Fruit fly (Drosophila melanogaster) whole organism, embryonic: ENCODE measurements around the gene CG44037.

Experiments used
- Asciz ChIP-seq: fragments of 200-800 bp; sonication (Bioruptor generic); optimal IDR thresholded peaks from 2 replicates; lab custom pipeline; 2017; ENCODE audit warnings: missing biosample characterization, mild to moderate bottlenecking, missing genetic modification characterization, missing genetic modification reagents
- CG12104 ChIP-seq: fragments of 200-800 bp; sonication (Bioruptor generic); optimal IDR thresholded peaks from 3 replicates; lab custom pipeline; 2016; ENCODE audit warnings: missing biosample characterization, missing genetic modification characterization
- CG12219 ChIP-seq: fragments of 200-800 bp; sonication (Bioruptor generic); optimal IDR thresholded peaks from 3 replicates; lab custom pipeline; 2018; ENCODE audit warnings: missing biosample characterization, mild to moderate bottlenecking, missing genetic modification characterization
- CG14860 ChIP-seq: fragments of 200-800 bp; sonication (Bioruptor generic); IDR thresholded peaks from 3 replicates; pipeline ENCODE4 v1.3.6; 2022; ENCODE audit warnings: missing biosample characterization, missing genetic modification characterization; ENCODE audit not compliant: partially characterized antibody
- CG16813 ChIP-seq: fragments of 200-800 bp; sonication (Bioruptor generic); IDR thresholded peaks from 3 replicates; pipeline ENCODE4 v1.3.6; 2022; ENCODE audit warnings: missing biosample characterization, missing genetic modification characterization; ENCODE audit not compliant: partially characterized antibody
- CG18599 ChIP-seq: fragments of 200-800 bp; sonication (Bioruptor generic); optimal IDR thresholded peaks from 3 replicates; lab custom pipeline; 2017; ENCODE audit warnings: missing biosample characterization, missing genetic modification characterization, mild to moderate bottlenecking, moderate library complexity, missing genetic modification reagents
- CG32532 ChIP-seq: fragments of 200-800 bp; sonication (Bioruptor generic); IDR thresholded peaks from 2 replicates; pipeline ENCODE4 v1.3.6; 2022; ENCODE audit warnings: missing biosample characterization, missing genetic modification characterization
- CG3281 ChIP-seq: fragments of 200-800 bp; sonication (Bioruptor generic); optimal IDR thresholded peaks from 3 replicates; lab custom pipeline; 2017; ENCODE audit warnings: missing biosample characterization, mild to moderate bottlenecking, missing genetic modification characterization
- CG43689 ChIP-seq: fragments of 200-800 bp; sonication (Bioruptor generic); IDR thresholded peaks from 2 replicates; pipeline ENCODE4 v1.3.6; 2022; ENCODE audit warnings: missing biosample characterization, missing genetic modification characterization
- CG5180 ChIP-seq: fragments of 200-800 bp; sonication (Bioruptor generic); optimal IDR thresholded peaks from 3 replicates; lab custom pipeline; 2017; ENCODE audit warnings: missing biosample characterization, missing genetic modification characterization, mild to moderate bottlenecking, moderate library complexity, missing genetic modification reagents
- CG6683 ChIP-seq: fragments of 200-800 bp; sonication (Bioruptor generic); optimal IDR thresholded peaks from 2 replicates; lab custom pipeline; 2017; ENCODE audit warnings: missing biosample characterization, mild to moderate bottlenecking, missing genetic modification characterization, missing genetic modification reagents
- CG6791 ChIP-seq: fragments of 200-800 bp; sonication (Bioruptor generic); IDR thresholded peaks from 3 replicates; pipeline ENCODE4 v1.3.6; 2022; ENCODE audit warnings: missing biosample characterization, missing genetic modification characterization; ENCODE audit not compliant: partially characterized antibody
- CG7556 ChIP-seq: fragments of 200-800 bp; sonication (Bioruptor generic); optimal IDR thresholded peaks from 2 replicates; lab custom pipeline; 2017; ENCODE audit warnings: missing biosample characterization, mild to moderate bottlenecking, missing genetic modification characterization
- CG8924 ChIP-seq: fragments of 200-800 bp; optimal IDR thresholded peaks from 3 replicates; lab custom pipeline; 2019; ENCODE audit warnings: missing biosample characterization, mild to moderate bottlenecking, missing genetic modification characterization, moderate library complexity
- Chrac-16 ChIP-seq: fragments of 200-800 bp; sonication (Bioruptor generic); optimal IDR thresholded peaks from 3 replicates; lab custom pipeline; 2016; ENCODE audit warnings: missing biosample characterization, missing genetic modification characterization
- D19B ChIP-seq: fragments of 200-800 bp; sonication (Bioruptor generic); optimal IDR thresholded peaks from 2 replicates; lab custom pipeline; 2017; ENCODE audit warnings: missing biosample characterization, mild to moderate bottlenecking, missing genetic modification characterization
- Dip2 ChIP-seq: fragments of 200-800 bp; sonication (Bioruptor generic); IDR thresholded peaks from 2 replicates; pipeline ENCODE4 v1.3.6; 2022; ENCODE audit warnings: missing biosample characterization, missing genetic modification characterization
- Dll ChIP-seq: fragments of 200-800 bp; sonication (Bioruptor generic); IDR thresholded peaks from 4 replicates; pipeline ENCODE4 v1.3.6; 2022; ENCODE audit warnings: missing biosample characterization, missing genetic modification characterization; ENCODE audit not compliant: partially characterized antibody
- Doc3 ChIP-seq: fragments of 200-800 bp; sonication (Bioruptor generic); IDR thresholded peaks from 3 replicates; pipeline ENCODE4 v1.3.6; 2022; ENCODE audit warnings: missing biosample characterization, missing genetic modification characterization; ENCODE audit not compliant: partially characterized antibody
- Dp ChIP-seq: fragments of 200-800 bp; sonication (Bioruptor generic); optimal IDR thresholded peaks from 2 replicates; lab custom pipeline; 2018; ENCODE audit warnings: missing biosample characterization, mild to moderate bottlenecking, missing genetic modification characterization, moderate library complexity
- Eip74EF ChIP-seq, 2 experiments: fragments of 200-800 bp in 1 of 2; fragments of >200 bp in 1 of 2; sonication (Bioruptor generic) in 1 of 2; optimal IDR thresholded peaks; 2 replicates each; lab custom pipeline; 2017 to 2019; ENCODE audit warnings: missing biosample characterization in 2 of 2, missing genetic modification characterization in 2 of 2, mild to moderate bottlenecking in 1 of 2, moderate library complexity in 1 of 2
- Fer2 ChIP-seq: fragments of 200-800 bp; sonication (Bioruptor generic); optimal IDR thresholded peaks from 2 replicates; lab custom pipeline; 2018; ENCODE audit warnings: missing biosample characterization, mild to moderate bottlenecking, missing genetic modification characterization, moderate library complexity
- Hr51 ChIP-seq, 2 experiments: fragments of 200-800 bp; sonication (Bioruptor generic); optimal IDR thresholded peaks; 2 replicates in 1 of 2; 3 replicates in 1 of 2; lab custom pipeline; 2016 to 2018; ENCODE audit warnings: missing biosample characterization in 2 of 2, missing genetic modification characterization in 2 of 2, mild to moderate bottlenecking in 1 of 2, moderate library complexity in 1 of 2
- Kr ChIP-seq: fragments of 200-800 bp; sonication (Bioruptor generic); optimal IDR thresholded peaks from 2 replicates; lab custom pipeline; 2017; ENCODE audit warnings: missing biosample characterization, mild to moderate bottlenecking, missing genetic modification characterization
- MBD-R2 ChIP-seq: fragments of 200-800 bp; sonication (Bioruptor generic); IDR thresholded peaks from 2 replicates; pipeline ENCODE4 v1.3.6; 2022; ENCODE audit warnings: missing biosample characterization, missing genetic modification characterization
- Mes4 ChIP-seq: fragments of 200-800 bp; sonication (Bioruptor generic); optimal IDR thresholded peaks from 2 replicates; lab custom pipeline; 2016; ENCODE audit warnings: missing biosample characterization, missing genetic modification characterization
- Myb ChIP-seq: fragments of 200-800 bp; sonication (Bioruptor generic); optimal IDR thresholded peaks from 2 replicates; lab custom pipeline; 2016; ENCODE audit warnings: missing biosample characterization, missing genetic modification characterization
- Opbp ChIP-seq: fragments of 200-800 bp; sonication (Bioruptor generic); IDR thresholded peaks from 3 replicates; pipeline ENCODE4 v1.3.6; 2022; ENCODE audit warnings: missing biosample characterization, missing genetic modification characterization; ENCODE audit not compliant: partially characterized antibody
- Scr ChIP-seq: fragments of 200-800 bp; sonication (Bioruptor generic); IDR thresholded peaks from 2 replicates; pipeline ENCODE4 v1.3.6; 2022; ENCODE audit warnings: missing biosample characterization, missing genetic modification characterization; ENCODE audit not compliant: partially characterized antibody
- caup ChIP-seq: fragments of 200-800 bp; sonication (Bioruptor generic); optimal IDR thresholded peaks from 3 replicates; lab custom pipeline; 2017; ENCODE audit warnings: missing biosample characterization, mild to moderate bottlenecking, missing genetic modification characterization, moderate library complexity; ENCODE audit not compliant: severe bottlenecking
- chn ChIP-seq: fragments of 200-800 bp; sonication (Bioruptor generic); optimal IDR thresholded peaks from 2 replicates; lab custom pipeline; 2016; ENCODE audit warnings: missing biosample characterization, missing genetic modification characterization
- corto ChIP-seq: fragments of 200-800 bp; sonication (Bioruptor generic); optimal IDR thresholded peaks from 2 replicates; lab custom pipeline; 2016; ENCODE audit warnings: missing biosample characterization, mild to moderate bottlenecking, missing genetic modification characterization, moderate library complexity
- cwo ChIP-seq: fragments of 200-800 bp; sonication (Bioruptor generic); optimal IDR thresholded peaks from 3 replicates; lab custom pipeline; 2017; ENCODE audit warnings: missing biosample characterization, missing genetic modification characterization, mild to moderate bottlenecking, moderate library complexity, missing genetic modification reagents
- esg ChIP-seq: fragments of 200-800 bp; sonication (Bioruptor generic); conservative IDR thresholded peaks from 2 replicates; pipeline ENCODE4 v1.3.6; 2022; ENCODE audit warnings: missing biosample characterization, missing genetic modification characterization
- ftz-f1 ChIP-seq: fragments of 200-800 bp; sonication (Bioruptor generic); optimal IDR thresholded peaks from 2 replicates; lab custom pipeline; 2016; ENCODE audit warnings: missing biosample characterization, missing genetic modification characterization
- fu2 ChIP-seq: fragments of 200-800 bp; sonication (Bioruptor generic); optimal IDR thresholded peaks from 2 replicates; lab custom pipeline; 2016; ENCODE audit warnings: missing biosample characterization, missing genetic modification characterization
- hkb ChIP-seq, 2 experiments: fragments of 200-800 bp in 1 of 2; fragments of >200 bp in 1 of 2; sonication (Bioruptor generic) in 1 of 2; IDR thresholded peaks in 1 of 2; optimal IDR thresholded peaks in 1 of 2; 2 replicates each; pipeline versions ENCODE4 v1.3.6 to Lab custom; 2017 to 2022; ENCODE audit warnings: missing biosample characterization in 1 of 2, missing genetic modification characterization in 1 of 2
- lov ChIP-seq, 2 experiments: fragments of 200-800 bp in 1 of 2; fragments of >200 bp in 1 of 2; sonication (Bioruptor generic) in 1 of 2; IDR thresholded peaks in 1 of 2; optimal IDR thresholded peaks in 1 of 2; 2 replicates in 1 of 2; 3 replicates in 1 of 2; pipeline versions ENCODE4 v1.3.6 to Lab custom; 2017 to 2022; ENCODE audit warnings: missing biosample characterization in 1 of 2, missing genetic modification characterization in 1 of 2
- nom ChIP-seq: fragments of 200-800 bp; sonication (Bioruptor generic); optimal IDR thresholded peaks from 2 replicates; lab custom pipeline; 2017; ENCODE audit warnings: missing biosample characterization, missing genetic modification characterization, mild to moderate bottlenecking, moderate library complexity, missing genetic modification reagents
- row ChIP-seq: fragments of 200-800 bp; sonication (Bioruptor generic); IDR thresholded peaks from 3 replicates; pipeline ENCODE4 v1.3.6; 2022; ENCODE audit warnings: missing biosample characterization, missing genetic modification characterization
- sob ChIP-seq: fragments of 200-800 bp; sonication (Bioruptor generic); IDR thresholded peaks from 2 replicates; pipeline ENCODE4 v1.3.6; 2022; ENCODE audit warnings: missing biosample characterization, missing genetic modification characterization
- stwl ChIP-seq: fragments of 200-800 bp; sonication (Bioruptor generic); optimal IDR thresholded peaks from 3 replicates; lab custom pipeline; 2018; ENCODE audit warnings: missing biosample characterization, mild to moderate bottlenecking, missing genetic modification characterization, moderate library complexity
- tin ChIP-seq: fragments of 200-800 bp; sonication (Bioruptor generic); optimal IDR thresholded peaks from 3 replicates; lab custom pipeline; 2016; ENCODE audit warnings: missing biosample characterization, missing genetic modification characterization
- zf30C ChIP-seq: fragments of 200-800 bp; sonication (Bioruptor generic); optimal IDR thresholded peaks from 3 replicates; lab custom pipeline; 2018; ENCODE audit warnings: missing biosample characterization, mild to moderate bottlenecking, missing genetic modification characterization
- zfh2 ChIP-seq: fragments of 200-800 bp; sonication (Bioruptor generic); optimal IDR thresholded peaks from 2 replicates; lab custom pipeline; 2016; ENCODE audit warnings: missing biosample characterization, missing genetic modification characterization

Gene CG44037

dm6 chr3R:12219497-12219896 lies 39.0 kb upstream of the CG44037 start, which contains the start of gene Cog1 (continued):
- TF ChIP-seq CG16813 (peak; percentile 64; the same call in 2 of the 3 replicates), Scr (GFP tag; lab: Robert Waterston, UW) (peak; percentile 78), CG6791 (GFP tag; lab: Robert Waterston, UW) (peak; percentile 71), MBD-R2 (GFP tag; lab: Robert Waterston, UW) (peak; percentile 65; the same call in 1 of the 2 replicates), stwl (tag; lab: Kevin White, UChicago) (peak; percentile 63), Dll (GFP tag; lab: Robert Waterston, UW) (peak; percentile 84)

dm6 chr3R:12221366-12221916 lies 37.1 kb upstream of the CG44037 start, which contains the start of gene CG4860:
Gene CG4860 (minus strand): TSS chr3R:12221464.
- TF ChIP-seq zfh2 (peak; percentile 93), chn (GFP tag; lab: Kevin White, UChicago) (peak; percentile 80), Fer2 (tag; lab: Kevin White, UChicago) (peak; percentile 87), CG43689 (GFP tag; lab: Robert Waterston, UW) (peak; percentile 63), Doc3 (GFP tag; lab: Robert Waterston, UW) (no peak), CG14860 (no peak), Opbp (GFP tag; lab: Robert Waterston, UW) (no peak), CG7556 (peak; percentile 91), sob (GFP tag; lab: Robert Waterston, UW) (peak; percentile 90), hkb (optimal IDR thresholded peaks at IDR 0.05; lab: Kevin White, UChicago) (no peak), hkb (GFP tag; IDR thresholded peaks at IDR 0.05; lab: Robert Waterston, UW) (peak; percentile 90), CG5180 (GFP tag; lab: Kevin White, UChicago) (peak; percentile 62), Myb (peak; percentile 60), tin (GFP tag; lab: Kevin White, UChicago) (peak; percentile 81), Eip74EF (GFP tag; optimal IDR thresholded peaks at IDR 0.05; lab: Kevin White, UChicago) (no peak), D19B (GFP tag; lab: Kevin White, UChicago) (peak; percentile 57), zf30C (no peak), Kr (GFP tag; lab: Kevin White, UChicago) (no peak), Dp (GFP tag; lab: Kevin White, UChicago) (no peak), lov (optimal IDR thresholded peaks at IDR 0.05; lab: Kevin White, UChicago) (no peak), lov (GFP tag; IDR thresholded peaks at IDR 0.05; lab: Robert Waterston, UW) (0 out of 3 replicates have a peak, but pooled peaks have one; percentile 16), caup (GFP tag; lab: Kevin White, UChicago) (peak; percentile 84), esg (GFP tag; lab: Robert Waterston, UW) (peak; percentile 79), CG8924 (peak; percentile 85), CG12104 (GFP tag; lab: Kevin White, UChicago) (peak; percentile 66), Asciz (no peak), Chrac-16 (GFP tag; lab: Kevin White, UChicago) (peak; percentile 85), ftz-f1 (peak; percentile 56), Mes4 (peak; percentile 70), CG3281 (peak; percentile 89), nom (peak; percentile 49), CG6683 (no peak), Dip2 (no peak), CG32532 (peak; percentile 95), Hr51 (GFP tag; optimal IDR thresholded peaks at IDR 0.05; lab: Kevin White, UChicago) (peak; percentile 74 to 92), row (GFP tag; lab: Robert Waterston, UW) (peak; percentile 90), cwo (peak; percentile 80), fu2 (peak; percentile 86), corto (GFP tag; lab: Kevin White, UChicago) (peak; percentile 71), CG12219 (GFP tag; lab: Kevin White, UChicago) (peak; percentile 70), CG18599 (peak; percentile 89)
